Worm (Caenorhabditis elegans) whole organism, L4/young adult: ENCODE data around the gene clp-9.

Experiments used
- W03F9.2 ChIP-seq: fragments of 150-350 bp; optimal IDR thresholded peaks from 2 replicates; lab custom pipeline; 2014; ENCODE audit warnings: missing biosample characterization, missing genetic modification characterization
- dao-5 ChIP-seq: sonication (generic microtip); optimal IDR thresholded peaks from 2 replicates; lab custom pipeline; 2016; ENCODE audit warnings: missing genotype, missing genetic modification characterization, moderate library complexity, missing compliant biosample characterization
- him-1 ChIP-seq: sonication (generic microtip); optimal IDR thresholded peaks from 2 replicates; lab custom pipeline; 2016; ENCODE audit warnings: missing genotype, missing genetic modification reagents, missing genetic modification characterization, missing compliant biosample characterization

Gene clp-9

DNA sequence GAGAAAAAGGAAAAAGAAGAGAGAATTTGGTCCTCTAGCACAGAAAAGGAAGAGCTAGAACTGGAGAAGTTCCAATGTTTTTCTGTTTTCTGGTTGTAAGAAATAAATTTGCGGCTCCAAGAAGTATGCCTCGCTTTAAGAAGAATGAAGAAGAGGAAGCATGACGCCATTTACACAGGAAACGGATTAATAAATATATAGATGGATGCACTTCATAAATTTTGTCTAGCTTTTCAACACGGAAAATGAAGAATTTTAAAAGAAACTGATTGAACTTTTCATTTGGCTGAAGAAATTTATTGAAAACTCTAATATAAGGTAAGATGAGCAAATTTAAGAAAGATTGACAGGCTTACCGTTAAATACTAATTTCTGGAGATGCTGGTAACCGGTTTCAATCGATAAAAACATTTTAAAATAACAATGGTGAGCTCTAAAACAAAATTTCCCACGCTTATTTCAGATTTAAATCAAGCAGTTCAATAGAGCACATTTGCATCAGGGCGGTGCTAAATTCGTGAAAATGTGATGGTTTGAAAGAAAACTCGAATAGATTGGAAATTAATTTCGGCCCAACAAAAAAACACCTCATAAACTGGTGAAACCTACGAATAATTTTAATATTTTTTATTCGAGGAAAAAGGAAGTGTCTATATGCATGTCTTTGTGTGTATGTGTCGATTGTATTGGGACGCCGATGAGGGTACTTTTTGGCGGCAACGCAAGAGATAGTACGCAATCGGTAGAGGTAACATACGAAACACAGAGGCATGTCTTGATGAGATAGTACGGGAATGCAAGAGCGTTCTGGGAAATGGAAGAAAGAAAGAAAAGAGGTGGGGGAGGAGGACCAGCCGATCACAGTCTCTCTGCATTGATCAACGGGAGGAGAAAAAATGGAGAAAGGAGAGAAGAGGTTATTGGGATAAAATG lies 29.6 kb downstream of the clp-9 start:
- no peak for TF ChIP-seq him-1
- no peak for TF ChIP-seq W03F9.2
- TF ChIP-seq dao-5 (tag; lab: Kevin White, UChicago): no peak

ce11 chrV:9853801-9854200 lies 32.0 kb downstream of the clp-9 start:
- no peak for TF ChIP-seq him-1
- TF ChIP-seq W03F9.2: no peak

DNA sequence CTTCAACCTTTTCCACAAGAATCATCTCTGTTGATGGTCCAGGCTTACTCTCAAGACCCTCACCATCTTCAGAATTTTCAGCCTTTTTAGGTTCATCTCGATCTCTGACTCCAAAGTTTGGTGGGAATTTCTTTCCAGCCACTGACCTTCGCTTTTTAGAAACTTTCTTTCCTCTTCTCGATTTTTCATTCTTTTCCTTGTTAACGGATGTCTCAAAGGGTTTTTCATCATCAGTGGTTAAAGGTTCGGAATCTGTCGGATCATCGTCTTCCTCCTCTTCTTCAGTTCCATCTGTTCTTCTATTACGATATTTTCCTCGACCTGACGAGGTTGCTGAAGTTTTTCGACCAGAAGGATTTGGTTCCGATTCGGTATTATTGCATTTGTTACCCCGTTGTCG lies 37.2 kb downstream of the clp-9 start:
- no peak for TF ChIP-seq him-1
- TF ChIP-seq dao-5 (tag; lab: Kevin White, UChicago): no peak
- no peak for TF ChIP-seq W03F9.2

DNA sequence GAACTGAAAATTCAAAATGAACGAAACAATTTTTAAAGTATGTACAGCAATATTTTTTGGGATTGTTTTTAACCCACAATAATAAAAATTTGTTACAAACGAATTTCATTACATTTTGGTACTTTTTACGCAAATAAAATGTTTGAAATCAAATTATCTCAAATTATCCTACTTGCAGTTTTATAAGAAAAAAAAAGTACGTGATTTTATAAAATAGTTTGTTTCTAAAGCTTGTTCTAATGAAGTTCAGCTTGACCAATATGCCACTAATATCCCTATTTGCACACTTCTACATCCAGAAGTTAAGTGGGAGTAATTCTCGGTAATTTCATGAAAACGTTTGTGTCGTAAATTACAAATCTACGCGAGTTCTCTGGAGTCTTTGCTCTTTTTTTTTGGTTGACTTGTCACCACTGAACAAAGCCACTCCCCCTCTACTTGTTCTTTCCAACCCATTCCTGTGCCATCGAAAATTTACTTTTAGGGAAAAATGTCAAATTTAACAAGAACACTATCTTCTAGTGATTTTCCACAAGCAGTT lies 42.3 kb downstream of the clp-9 start, which contains the start of gene sru-8:
Gene sru-8 (plus strand): TSS at position 491 of the 541 bp plus-strand sequence.
- TF ChIP-seq W03F9.2: no peak
- no peak for TF ChIP-seq dao-5 (tag; lab: Kevin White, UChicago)

DNA sequence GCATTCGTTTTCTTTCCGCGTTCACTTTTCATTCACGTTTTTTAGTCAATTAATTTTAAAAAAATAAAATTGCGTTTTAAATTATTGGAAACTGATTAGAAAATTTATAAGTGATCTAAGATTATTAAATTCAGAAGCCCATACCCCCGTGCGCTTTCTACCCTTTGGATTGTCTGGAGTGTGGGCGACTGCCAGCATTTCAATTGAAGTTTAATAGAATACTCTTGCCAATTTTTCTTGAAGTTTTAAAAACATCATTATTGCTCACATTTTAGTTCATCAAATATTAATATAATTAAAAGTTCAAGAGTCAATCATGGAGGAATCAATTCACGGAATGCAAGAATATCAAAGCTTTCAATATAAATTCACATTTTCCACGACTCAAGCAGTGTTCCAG lies 44.4 kb downstream of the clp-9 start, which contains the start of gene sru-36:
Gene sru-36 (plus strand): TSS at position 301 of the 400 bp plus-strand sequence.
- no peak for TF ChIP-seq dao-5 (tag; lab: Kevin White, UChicago)
- no peak for TF ChIP-seq W03F9.2

DNA sequence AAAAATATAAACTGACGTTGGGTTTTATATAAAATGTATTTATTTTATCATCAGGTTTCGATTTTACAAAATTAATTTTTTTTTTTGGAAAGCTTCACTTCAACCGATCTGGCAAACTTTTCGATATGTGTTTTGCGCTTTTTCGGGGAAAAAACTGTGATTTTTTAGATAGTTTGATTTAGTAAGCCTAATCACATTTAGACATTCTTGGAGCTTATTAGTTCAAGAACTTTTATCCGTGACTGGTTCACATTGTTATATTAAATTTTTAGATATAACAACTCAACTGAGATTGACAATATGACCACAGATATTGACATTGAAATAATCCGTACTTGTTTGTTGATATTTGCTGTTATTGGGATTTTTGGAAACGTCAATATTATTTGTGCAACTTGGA lies 48.1 kb downstream of the clp-9 start, which contains the start of gene srsx-21:
Gene srsx-21 (plus strand): TSS at position 301 of the 400 bp plus-strand sequence.
- TF ChIP-seq dao-5 (tag; lab: Kevin White, UChicago): no peak
- no peak for TF ChIP-seq him-1
- TF ChIP-seq W03F9.2: no peak

ce11 chrV:9835945-9836344 lies 49.8 kb downstream of the clp-9 start, which contains the start of gene sru-38:
TSS of gene sru-38 (minus strand) at chrV:9836045.
- TF ChIP-seq dao-5 (tag; lab: Kevin White, UChicago): no peak
- TF ChIP-seq him-1: no peak
- TF ChIP-seq W03F9.2: no peak

- TF ChIP-seq dao-5 (tag; lab: Kevin White, UChicago) (no peak), him-1 (no peak), W03F9.2 (no peak)
These were observed 51.9 kb downstream of the clp-9 start, which contains the start of gene sru-40 for ce11 chrV:9833900-9834299. TSS of gene sru-40 (minus strand) at chrV:9834000.
